Worm (Caenorhabditis elegans): ENCODE data around the gene C45H4.14.
A peak's percentile ranks its signal among the peaks of the same experiment; 100 is the strongest.

C45H4.14 gene

ce11 chrV:2139918-2140317 is 19.3 kb downstream of the C45H4.14 start, which contains the start of gene F22F7.7:
Gene F22F7.7 (minus strand): TSS chrV:2140042.
- no peak for TF ChIP-seq skn-1 (tag; optimal IDR thresholded peaks at IDR 0.05)
- TF ChIP-seq dsc-1 (tag; optimal IDR thresholded peaks at IDR 0.05), result no peak
- no peak for TF ChIP-seq ceh-82 (tag; optimal IDR thresholded peaks at IDR 0.05)
- TF ChIP-seq elt-3 (tag; optimal IDR thresholded peaks at IDR 0.05), result no peak
- TF ChIP-seq mep-1 (tag; optimal IDR thresholded peaks at IDR 0.05), result no peak
- no peak for TF ChIP-seq aha-1 (tag; optimal IDR thresholded peaks at IDR 0.05)
- no peak for TF ChIP-seq lin-13 (GFP tag; optimal IDR thresholded peaks at IDR 0.05)
- no peak for TF ChIP-seq ztf-4 (tag; optimal IDR thresholded peaks at IDR 0.05)
- TF ChIP-seq nhr-19 (GFP tag; conservative IDR thresholded peaks at IDR 0.05), result no peak
- TF ChIP-seq mef-2 (tag; optimal IDR thresholded peaks at IDR 0.05), result no peak
- no peak for TF ChIP-seq zip-4 (GFP tag; optimal IDR thresholded peaks at IDR 0.05)
- no peak for TF ChIP-seq nhr-85 (tag)
- no peak for TF ChIP-seq nhr-237 (tag; optimal IDR thresholded peaks at IDR 0.05)
- TF ChIP-seq sptf-1 (tag; optimal IDR thresholded peaks at IDR 0.05), result no peak

ce11 chrV:2138287-2138686 is 20.9 kb downstream of the C45H4.14 start:
- TF ChIP-seq lsy-2 (tag; optimal IDR thresholded peaks at IDR 0.05) (peak in 1 of 2 experiments; percentile 71), nhr-85 (tag) (no peak), efl-1 (optimal IDR thresholded peaks at IDR 0.05) (no peak), efl-1 (GFP tag; optimal IDR thresholded peaks at IDR 0.05 in 1 of 2) (no peak), lin-15B (tag; optimal IDR thresholded peaks at IDR 0.05) (no peak), efl-3 (GFP tag; optimal IDR thresholded peaks at IDR 0.05) (no peak), nhr-12 (tag; optimal IDR thresholded peaks at IDR 0.05) (no peak), alr-1 (tag; optimal IDR thresholded peaks at IDR 0.05; ENCODE audit: borderline replicate concordance) (no peak), rnt-1 (tag; optimal IDR thresholded peaks at IDR 0.05) (peak; percentile 67), unc-62 (GFP tag; optimal IDR thresholded peaks at IDR 0.05) (no peak)

- TF ChIP-seq nhr-20 (tag; optimal IDR thresholded peaks at IDR 0.05), result peak; percentile 12
- TF ChIP-seq irx-1 (tag; optimal IDR thresholded peaks at IDR 0.05), result no peak
- peak; percentile 66 for TF ChIP-seq blmp-1 (tag; optimal IDR thresholded peaks at IDR 0.05)
Measured at ce11 chrV:2137010-2137409, 22.2 kb downstream of the C45H4.14 start.

ce11 chrV:2135323-2135722 is 23.9 kb downstream of the C45H4.14 start:
- TF ChIP-seq lin-13 (GFP tag; optimal IDR thresholded peaks at IDR 0.05) (no peak), dpl-1 (GFP tag; optimal IDR thresholded peaks at IDR 0.05) (no peak), nhr-85 (tag) (peak; percentile 72), ceh-82 (tag; optimal IDR thresholded peaks at IDR 0.05) (peak in 1 of 3 experiments; percentile 42), mab-9 (GFP tag; IDR thresholded peaks at IDR 0.05) (no peak), rnt-1 (tag; optimal IDR thresholded peaks at IDR 0.05) (peak; percentile 62), nhr-20 (tag; optimal IDR thresholded peaks at IDR 0.05) (peak; percentile 1), pag-3 (tag; optimal IDR thresholded peaks at IDR 0.05; ENCODE audit: borderline replicate concordance, insufficient read depth) (no peak), nhr-12 (tag; optimal IDR thresholded peaks at IDR 0.05) (no peak), fkh-8 (tag; optimal IDR thresholded peaks at IDR 0.05) (peak; percentile 34), tbx-2 (tag; optimal IDR thresholded peaks at IDR 0.05) (no peak), fkh-4 (tag; optimal IDR thresholded peaks at IDR 0.05; ENCODE audit: borderline replicate concordance) (no peak), nhr-77 (tag; optimal IDR thresholded peaks at IDR 0.05) (no peak), nhr-84 (tag; optimal IDR thresholded peaks at IDR 0.05) (no peak), mep-1 (tag; optimal IDR thresholded peaks at IDR 0.05) (peak; percentile 19), lin-14 (GFP tag; optimal IDR thresholded peaks at IDR 0.05) (peak; percentile 98), nhr-71 (tag; optimal IDR thresholded peaks at IDR 0.05) (peak; percentile 31), tlp-1 (tag; optimal IDR thresholded peaks at IDR 0.05) (no peak), nhr-11 (tag; optimal IDR thresholded peaks at IDR 0.05) (no peak), skn-1 (tag; optimal IDR thresholded peaks at IDR 0.05) (peak; percentile 23), C34B4.2 (tag; optimal IDR thresholded peaks at IDR 0.05) (no peak), zip-4 (GFP tag; optimal IDR thresholded peaks at IDR 0.05) (no peak), nhr-90 (tag; optimal IDR thresholded peaks at IDR 0.05; ENCODE audit: poor library complexity) (no peak), sox-4 (tag; optimal IDR thresholded peaks at IDR 0.05) (no peak), ztf-11 (tag; optimal IDR thresholded peaks at IDR 0.05) (no peak), blmp-1 (tag; optimal IDR thresholded peaks at IDR 0.05) (peak; percentile 48), mdl-1 (tag; optimal IDR thresholded peaks at IDR 0.05) (no peak), jun-1 (tag; optimal IDR thresholded peaks at IDR 0.05) (peak; percentile 56), efl-1 (optimal IDR thresholded peaks at IDR 0.05) (peak; percentile 4 to 17), efl-1 (GFP tag; optimal IDR thresholded peaks at IDR 0.05 in 1 of 2) (no peak), lsy-2 (tag; optimal IDR thresholded peaks at IDR 0.05) (peak in 1 of 2 experiments; percentile 44), snu-23 (GFP tag; optimal IDR thresholded peaks at IDR 0.05) (peak; percentile 7)
